Worm (Caenorhabditis elegans): ENCODE results near the gene F21D9.3.

The F21D9.3 gene

ce11 chrV:19240129-19240528 lies 17.4 kb downstream of the F21D9.3 start, which contains the start of the genes fbxb-115 and fbxb-1:
TSS of gene fbxb-115 (minus strand) at chrV:19240229.
TSS of gene fbxb-1 (plus strand) at chrV:19240354.
- TF ChIP-seq C16A3.4 (tag; optimal IDR thresholded peaks at IDR 0.05) (no peak), elt-3 (tag; optimal IDR thresholded peaks at IDR 0.05) (no peak), unc-62 (GFP tag; optimal IDR thresholded peaks at IDR 0.05) (no peak), aly-2 (tag; optimal IDR thresholded peaks at IDR 0.05) (no peak), egl-27 (tag; optimal IDR thresholded peaks at IDR 0.05) (no peak), mab-9 (GFP tag; IDR thresholded peaks at IDR 0.05) (no peak), ceh-88 (GFP tag; IDR thresholded peaks at IDR 0.05) (no peak), sptf-1 (tag; optimal IDR thresholded peaks at IDR 0.05) (no peak), ztf-4 (tag; optimal IDR thresholded peaks at IDR 0.05) (no peak), nhr-12 (tag; optimal IDR thresholded peaks at IDR 0.05) (no peak), aha-1 (tag; optimal IDR thresholded peaks at IDR 0.05) (no peak), fkh-10 (GFP tag; optimal IDR thresholded peaks at IDR 0.05) (no peak)

- TF ChIP-seq tlp-1 (tag; optimal IDR thresholded peaks at IDR 0.05) (no peak), lsy-2 (tag; optimal IDR thresholded peaks at IDR 0.05) (no peak), xbp-1 (tag; optimal IDR thresholded peaks at IDR 0.05) (no peak), nhr-237 (tag; optimal IDR thresholded peaks at IDR 0.05) (no peak), efl-1 (optimal IDR thresholded peaks at IDR 0.05) (no peak), efl-1 (GFP tag; optimal IDR thresholded peaks at IDR 0.05 in 1 of 2) (no peak), nhr-77 (tag; optimal IDR thresholded peaks at IDR 0.05) (no peak), nhr-20 (tag; optimal IDR thresholded peaks at IDR 0.05) (no peak), mab-9 (GFP tag; IDR thresholded peaks at IDR 0.05) (no peak), ztf-4 (tag; optimal IDR thresholded peaks at IDR 0.05) (no peak), ceh-82 (tag; optimal IDR thresholded peaks at IDR 0.05) (no peak), elt-3 (tag; optimal IDR thresholded peaks at IDR 0.05) (no peak), egl-13 (tag; optimal IDR thresholded peaks at IDR 0.05) (no peak), ceh-90 (tag; optimal IDR thresholded peaks at IDR 0.05) (no peak), ceh-8 (GFP tag; optimal IDR thresholded peaks at IDR 0.05) (no peak), tbx-2 (tag; optimal IDR thresholded peaks at IDR 0.05) (no peak), pax-3 (tag; optimal IDR thresholded peaks at IDR 0.05) (no peak), rnt-1 (tag; optimal IDR thresholded peaks at IDR 0.05) (no peak), mep-1 (tag; optimal IDR thresholded peaks at IDR 0.05) (no peak), F16B12.6 (tag; optimal IDR thresholded peaks at IDR 0.05) (no peak)
Observed at ce11 chrV:19237204-19237603, 20.3 kb downstream of the F21D9.3 start, which contains the start of gene fbxb-2. TSS of gene fbxb-2 (minus strand) at chrV:19237304.

ce11 chrV:19233469-19233868 lies 24.1 kb downstream of the F21D9.3 start, which contains the start of gene fbxb-116:
TSS of gene fbxb-116 (plus strand) at chrV:19233769.
- TF ChIP-seq nhr-76 (tag; optimal IDR thresholded peaks at IDR 0.05) (no peak), ztf-11 (tag; optimal IDR thresholded peaks at IDR 0.05) (no peak), hlh-4 (tag; optimal IDR thresholded peaks at IDR 0.05) (no peak), swsn-7 (tag; optimal IDR thresholded peaks at IDR 0.05) (no peak), F16B12.6 (tag; optimal IDR thresholded peaks at IDR 0.05) (no peak), nhr-77 (tag; optimal IDR thresholded peaks at IDR 0.05) (no peak), C04F5.9 (tag; optimal IDR thresholded peaks at IDR 0.05) (no peak), vab-15 (tag; optimal IDR thresholded peaks at IDR 0.05) (no peak), nhr-47 (tag; optimal IDR thresholded peaks at IDR 0.05) (no peak), nhr-12 (tag; optimal IDR thresholded peaks at IDR 0.05) (no peak), elt-3 (tag; optimal IDR thresholded peaks at IDR 0.05) (no peak), ceh-63 (GFP tag; optimal IDR thresholded peaks at IDR 0.05) (no peak), ceh-8 (GFP tag; optimal IDR thresholded peaks at IDR 0.05) (no peak), zag-1 (tag; optimal IDR thresholded peaks at IDR 0.05) (no peak), dsc-1 (tag; optimal IDR thresholded peaks at IDR 0.05) (no peak), ets-5 (GFP tag; IDR thresholded peaks at IDR 0.05) (no peak), nhr-90 (tag; optimal IDR thresholded peaks at IDR 0.05; ENCODE audit: poor library complexity) (no peak)

Data from whole organism, L1 larva.